Fruit fly (Drosophila melanogaster) whole organism, embryonic: ENCODE data around the gene CG43675.

Experiments used
- ATbp ChIP-seq: fragments of 200-800 bp; sonication (Bioruptor generic); optimal IDR thresholded peaks from 2 replicates; lab custom pipeline; 2017; ENCODE audit warnings: missing biosample characterization, mild to moderate bottlenecking, missing genetic modification characterization, missing genetic modification reagents
- CG10147 ChIP-seq: fragments of 200-800 bp; sonication (Bioruptor generic); optimal IDR thresholded peaks from 2 replicates; lab custom pipeline; 2019; ENCODE audit warnings: missing biosample characterization, mild to moderate bottlenecking, missing genetic modification characterization, moderate library complexity
- CG1024 ChIP-seq: fragments of 200-800 bp; sonication (Bioruptor generic); IDR thresholded peaks from 2 replicates; pipeline ENCODE4 v1.3.6; 2022; ENCODE audit warnings: missing biosample characterization, missing genetic modification characterization
- CG10462 ChIP-seq: fragments of 200-800 bp; sonication (Bioruptor generic); optimal IDR thresholded peaks from 2 replicates; lab custom pipeline; 2016; ENCODE audit warnings: missing biosample characterization, missing genetic modification characterization
- CG11723 ChIP-seq: fragments of 200-800 bp; sonication (Bioruptor generic); optimal IDR thresholded peaks from 2 replicates; lab custom pipeline; 2017; ENCODE audit warnings: missing biosample characterization, mild to moderate bottlenecking, missing genetic modification characterization
- CG13624 ChIP-seq: fragments of 200-800 bp; sonication (Bioruptor generic); optimal IDR thresholded peaks from 2 replicates; lab custom pipeline; 2016; ENCODE audit warnings: missing biosample characterization, missing genetic modification characterization
- CG17385 ChIP-seq: fragments of 200-800 bp; sonication (Bioruptor generic); optimal IDR thresholded peaks from 3 replicates; lab custom pipeline; 2018; ENCODE audit warnings: missing biosample characterization, mild to moderate bottlenecking, missing genetic modification characterization
- CG2712 ChIP-seq: fragments of 200-800 bp; optimal IDR thresholded peaks from 3 replicates; lab custom pipeline; 2019; ENCODE audit warnings: missing biosample characterization, mild to moderate bottlenecking, missing genetic modification characterization, moderate library complexity
- CG3995 ChIP-seq: fragments of 200-800 bp; sonication (Bioruptor generic); optimal IDR thresholded peaks from 3 replicates; lab custom pipeline; 2016; ENCODE audit warnings: missing biosample characterization, missing genetic modification characterization
- CG6654 ChIP-seq: fragments of 200-800 bp; sonication (Bioruptor generic); optimal IDR thresholded peaks from 2 replicates; lab custom pipeline; 2017; ENCODE audit warnings: missing biosample characterization, mild to moderate bottlenecking, missing genetic modification characterization
- CG6689 ChIP-seq: fragments of 200-800 bp; sonication (Bioruptor generic); IDR thresholded peaks from 2 replicates; pipeline ENCODE4 v1.3.6; 2022; ENCODE audit warnings: missing biosample characterization, missing genetic modification characterization
- CG7745 ChIP-seq: fragments of 200-800 bp; sonication (Bioruptor generic); optimal IDR thresholded peaks from 2 replicates; lab custom pipeline; 2018; ENCODE audit warnings: missing biosample characterization, mild to moderate bottlenecking, missing genetic modification characterization, moderate library complexity
- CG8359 ChIP-seq: fragments of 200-800 bp; sonication (Bioruptor generic); optimal IDR thresholded peaks from 2 replicates; lab custom pipeline; 2017; ENCODE audit warnings: missing biosample characterization, mild to moderate bottlenecking, missing genetic modification characterization, borderline replicate concordance
- CG9727 ChIP-seq: fragments of 200-800 bp; sonication (Bioruptor generic); optimal IDR thresholded peaks from 3 replicates; lab custom pipeline; 2017; ENCODE audit warnings: missing biosample characterization, mild to moderate bottlenecking, missing genetic modification characterization
- Chrac-16 ChIP-seq: fragments of 200-800 bp; sonication (Bioruptor generic); optimal IDR thresholded peaks from 3 replicates; lab custom pipeline; 2016; ENCODE audit warnings: missing biosample characterization, missing genetic modification characterization
- CkIIα-i1 ChIP-seq: fragments of 200-800 bp; sonication (Bioruptor generic); IDR thresholded peaks from 2 replicates; pipeline ENCODE4 v1.3.6; 2022; ENCODE audit warnings: missing biosample characterization, missing genetic modification characterization
- D19A ChIP-seq: fragments of 200-800 bp; optimal IDR thresholded peaks from 3 replicates; lab custom pipeline; 2019; ENCODE audit warnings: missing biosample characterization, mild to moderate bottlenecking, missing genetic modification characterization, moderate library complexity
- Dek ChIP-seq: fragments of 200-800 bp; sonication (Bioruptor generic); optimal IDR thresholded peaks from 3 replicates; lab custom pipeline; 2019; ENCODE audit warnings: missing biosample characterization, mild to moderate bottlenecking, missing genetic modification characterization, moderate library complexity
- Dll ChIP-seq: fragments of 200-800 bp; sonication (Bioruptor generic); IDR thresholded peaks from 4 replicates; pipeline ENCODE4 v1.3.6; 2022; ENCODE audit warnings: missing biosample characterization, missing genetic modification characterization; ENCODE audit not compliant: partially characterized antibody
- HHEX ChIP-seq: fragments of 200-800 bp; sonication (Bioruptor generic); optimal IDR thresholded peaks from 3 replicates; lab custom pipeline; 2017; ENCODE audit warnings: missing biosample characterization, mild to moderate bottlenecking, missing genetic modification characterization, missing genetic modification reagents
- Hr3 ChIP-seq: fragments of 200-800 bp; sonication (Bioruptor generic); optimal IDR thresholded peaks from 3 replicates; lab custom pipeline; 2016; ENCODE audit warnings: missing biosample characterization, missing genetic modification characterization
- Hr39 ChIP-seq: fragments of >200 bp; optimal IDR thresholded peaks from 2 replicates; lab custom pipeline; 2017
- Lim3 ChIP-seq: fragments of 200-800 bp; sonication (Bioruptor generic); IDR thresholded peaks from 2 replicates; pipeline ENCODE4 v1.3.6; 2022; ENCODE audit warnings: missing biosample characterization, missing genetic modification characterization
- NFAT ChIP-seq: fragments of 200-800 bp; sonication (Bioruptor generic); IDR thresholded peaks from 2 replicates; pipeline ENCODE4 v1.3.6; 2022; ENCODE audit warnings: missing biosample characterization, missing genetic modification characterization
- NK7.1 ChIP-seq: fragments of 200-800 bp; sonication (Bioruptor generic); optimal IDR thresholded peaks from 3 replicates; lab custom pipeline; 2016; ENCODE audit warnings: missing biosample characterization, missing genetic modification characterization
- Opbp ChIP-seq: fragments of 200-800 bp; sonication (Bioruptor generic); IDR thresholded peaks from 3 replicates; pipeline ENCODE4 v1.3.6; 2022; ENCODE audit warnings: missing biosample characterization, missing genetic modification characterization; ENCODE audit not compliant: partially characterized antibody
- Rfx ChIP-seq: fragments of 200-800 bp; sonication (Bioruptor generic); IDR thresholded peaks from 2 replicates; pipeline ENCODE4 v1.3.6; 2022; ENCODE audit warnings: missing biosample characterization, missing genetic modification characterization
- Ssrp ChIP-seq: fragments of 200-800 bp; sonication (Bioruptor generic); optimal IDR thresholded peaks from 2 replicates; lab custom pipeline; 2018; ENCODE audit warnings: missing biosample characterization, mild to moderate bottlenecking, missing genetic modification characterization, moderate library complexity
- TFAM ChIP-seq: fragments of 200-800 bp; sonication (Bioruptor generic); optimal IDR thresholded peaks from 2 replicates; lab custom pipeline; 2017; ENCODE audit warnings: missing biosample characterization, missing genetic modification characterization, inconsistent platforms
- Trl ChIP-seq, 3 experiments: fragments of >200 bp in 2 of 3; fragments of 200-800 bp in 1 of 3; sonication (Bioruptor generic) in 1 of 3; optimal IDR thresholded peaks; 2 replicates in 1 of 3; 3 replicates in 2 of 3; lab custom pipeline; 2016 to 2017; ENCODE audit warnings: missing biosample characterization in 1 of 3, missing genetic modification characterization in 1 of 3
- dm ChIP-seq: fragments of 200-800 bp; sonication (Bioruptor generic); optimal IDR thresholded peaks from 3 replicates; lab custom pipeline; 2016; ENCODE audit warnings: missing biosample characterization, missing genetic modification characterization
- ems ChIP-seq: fragments of 200-800 bp; sonication (Bioruptor generic); optimal IDR thresholded peaks from 3 replicates; lab custom pipeline; 2016; ENCODE audit warnings: missing biosample characterization, missing genetic modification characterization
- esg ChIP-seq: fragments of 200-800 bp; sonication (Bioruptor generic); conservative IDR thresholded peaks from 2 replicates; pipeline ENCODE4 v1.3.6; 2022; ENCODE audit warnings: missing biosample characterization, missing genetic modification characterization
- ewg ChIP-seq: fragments of 200-800 bp; sonication (Bioruptor generic); optimal IDR thresholded peaks from 3 replicates; lab custom pipeline; 2017; ENCODE audit warnings: mild to moderate bottlenecking, missing biosample characterization, missing genetic modification reagents, missing genetic modification characterization
- fd3F ChIP-seq: fragments of 200-800 bp; sonication (Bioruptor generic); optimal IDR thresholded peaks from 2 replicates; lab custom pipeline; 2018; ENCODE audit warnings: missing biosample characterization, mild to moderate bottlenecking, missing genetic modification characterization, moderate library complexity
- gcm ChIP-seq: fragments of 200-800 bp; sonication (Bioruptor generic); optimal IDR thresholded peaks from 2 replicates; lab custom pipeline; 2019; ENCODE audit warnings: missing biosample characterization, mild to moderate bottlenecking, missing genetic modification characterization, moderate library complexity
- hb ChIP-seq: fragments of 200-800 bp; sonication (Bioruptor generic); IDR thresholded peaks from 3 replicates; pipeline ENCODE4 v1.3.6; 2022; ENCODE audit warnings: missing biosample characterization, missing genetic modification characterization; ENCODE audit not compliant: partially characterized antibody
- inv ChIP-seq: fragments of 200-800 bp; sonication (Bioruptor generic); IDR thresholded peaks from 2 replicates; pipeline ENCODE4 v1.3.6; 2022; ENCODE audit warnings: missing biosample characterization, missing genetic modification characterization; ENCODE audit not compliant: partially characterized antibody
- jing ChIP-seq: fragments of 200-800 bp; sonication (Bioruptor generic); optimal IDR thresholded peaks from 2 replicates; lab custom pipeline; 2018; ENCODE audit warnings: missing biosample characterization, mild to moderate bottlenecking, missing genetic modification characterization
- kah ChIP-seq: fragments of 200-800 bp; sonication (Bioruptor generic); optimal IDR thresholded peaks from 2 replicates; lab custom pipeline; 2018; ENCODE audit warnings: missing biosample characterization, mild to moderate bottlenecking, missing genetic modification characterization
- mam ChIP-seq: fragments of 200-800 bp; sonication (Bioruptor generic); optimal IDR thresholded peaks from 3 replicates; lab custom pipeline; 2016; ENCODE audit warnings: missing biosample characterization, missing genetic modification characterization
- nerfin-1 ChIP-seq: fragments of 200-800 bp; sonication (Bioruptor generic); optimal IDR thresholded peaks from 3 replicates; lab custom pipeline; 2019; ENCODE audit warnings: missing biosample characterization, mild to moderate bottlenecking, missing genetic modification characterization, moderate library complexity
- prd ChIP-seq, 3 experiments: fragments of >200 bp in 2 of 3; fragments of 200-800 bp in 1 of 3; sonication (Bioruptor generic) in 1 of 3; optimal IDR thresholded peaks in 2 of 3; IDR thresholded peaks in 1 of 3; 2 replicates in 2 of 3; 3 replicates in 1 of 3; pipeline versions ENCODE4 v1.3.6 to Lab custom; 2017 to 2022; ENCODE audit warnings: missing biosample characterization in 1 of 3, missing genetic modification characterization in 1 of 3
- schlank ChIP-seq: fragments of 200-800 bp; sonication (Bioruptor generic); optimal IDR thresholded peaks from 2 replicates; lab custom pipeline; 2018; ENCODE audit warnings: missing biosample characterization, mild to moderate bottlenecking, missing genetic modification characterization
- sqz ChIP-seq: fragments of 200-800 bp; sonication (Bioruptor generic); optimal IDR thresholded peaks from 3 replicates; lab custom pipeline; 2018; ENCODE audit warnings: missing biosample characterization, mild to moderate bottlenecking, missing genetic modification characterization
- trh ChIP-seq: fragments of 200-800 bp; sonication (Bioruptor generic); optimal IDR thresholded peaks from 2 replicates; lab custom pipeline; 2016; ENCODE audit warnings: missing biosample characterization, missing genetic modification characterization
- zfh1 ChIP-seq: fragments of 200-800 bp; sonication (Bioruptor generic); IDR thresholded peaks from 3 replicates; pipeline ENCODE4 v1.3.6; 2022; ENCODE audit warnings: missing biosample characterization, missing genetic modification characterization

Gene CG43675

DNA sequence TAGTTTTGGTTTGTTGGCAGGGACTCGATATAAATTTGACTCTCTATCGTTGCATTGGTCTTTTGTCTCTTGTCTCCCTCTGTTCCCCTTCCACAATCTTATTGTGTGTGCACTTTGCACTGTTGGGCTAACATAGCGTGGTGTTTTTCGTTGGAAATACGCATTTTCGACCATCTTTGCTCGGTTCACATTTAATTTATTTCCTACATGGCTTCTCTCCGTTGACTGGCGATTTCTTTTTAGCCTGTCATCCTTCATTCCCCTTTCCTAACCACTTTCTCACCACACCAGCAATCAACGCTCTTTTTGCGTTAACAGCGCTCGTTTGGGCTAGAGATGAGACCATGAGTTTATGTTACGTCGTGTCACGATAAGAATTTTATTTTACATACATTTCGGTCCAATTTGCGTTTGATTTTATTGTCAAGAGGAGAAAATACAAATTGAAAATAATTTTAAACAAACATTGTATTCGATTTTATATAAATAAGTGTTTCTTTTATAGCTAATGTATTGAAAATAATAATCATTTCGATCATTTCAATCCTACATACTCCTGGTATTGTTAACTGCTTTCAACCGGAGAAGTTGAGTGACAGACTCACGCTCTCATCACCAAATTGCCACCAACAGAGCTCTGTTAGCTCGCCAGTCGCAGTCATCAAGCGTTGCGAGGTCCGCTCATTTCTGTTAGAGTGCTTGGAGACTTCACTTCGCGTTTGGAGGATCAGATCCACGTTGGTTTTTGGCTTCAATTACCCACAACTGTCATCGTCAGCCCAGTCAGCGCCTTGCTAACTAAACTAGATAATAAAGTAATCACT, 13.9 kb upstream of the CG43675 start (continued):
- TF ChIP-seq CG13624 (GFP tag; lab: Kevin White, UChicago) = no peak
- peak; percentile 53 for TF ChIP-seq ATbp
- TF ChIP-seq sqz (GFP tag; lab: Kevin White, UChicago) = peak; percentile 75
- TF ChIP-seq kah = peak; percentile 37
- peak; percentile 70 for TF ChIP-seq mam (GFP tag; lab: Kevin White, UChicago)
- no peak for TF ChIP-seq CG6654 (GFP tag; lab: Kevin White, UChicago)
- TF ChIP-seq TFAM (GFP tag; lab: Kevin White, UChicago) = peak; percentile 35
- peak; percentile 88 for TF ChIP-seq inv (GFP tag; lab: Robert Waterston, UW)
- TF ChIP-seq ems (GFP tag; lab: Kevin White, UChicago) = peak; percentile 63
- TF ChIP-seq Ssrp (tag; lab: Kevin White, UChicago) = peak; percentile 57
- TF ChIP-seq HHEX (GFP tag; lab: Kevin White, UChicago) = peak; percentile 73
- peak; percentile 64 for TF ChIP-seq CG6689 (GFP tag; lab: Robert Waterston, UW)
- TF ChIP-seq CG10147 (GFP tag; lab: Kevin White, UChicago) = peak; percentile 89
- TF ChIP-seq prd (optimal IDR thresholded peaks at IDR 0.05; lab: Kevin White, UChicago) = no peak
- peak; percentile 75 for TF ChIP-seq prd (GFP tag; IDR thresholded peaks at IDR 0.05; lab: Robert Waterston, UW)
- peak; percentile 60 for TF ChIP-seq schlank (tag; lab: Kevin White, UChicago)
- peak; percentile 19 for TF ChIP-seq ewg
- TF ChIP-seq CG2712 (tag; lab: Kevin White, UChicago) = peak; percentile 85
- peak; percentile 13 for TF ChIP-seq dm (GFP tag; lab: Kevin White, UChicago)
- peak; percentile 75 for TF ChIP-seq nerfin-1 (tag; lab: Kevin White, UChicago)
- TF ChIP-seq D19A (tag; lab: Kevin White, UChicago) = peak; percentile 68
- TF ChIP-seq Rfx (GFP tag; lab: Robert Waterston, UW) = peak; percentile 87
- TF ChIP-seq Chrac-16 = peak; percentile 73
- peak; percentile 64 for TF ChIP-seq CG8359 (GFP tag; lab: Kevin White, UChicago)
- peak; percentile 81 for TF ChIP-seq gcm (GFP tag; lab: Kevin White, UChicago)
- TF ChIP-seq trh (GFP tag; lab: Kevin White, UChicago) = peak; percentile 0
- TF ChIP-seq esg (GFP tag; lab: Robert Waterston, UW) = peak; percentile 33
- TF ChIP-seq CkIIα-i1 (GFP tag; lab: Robert Waterston, UW) = no peak
- TF ChIP-seq NK7.1 (GFP tag; lab: Kevin White, UChicago) = peak; percentile 10
- peak; percentile 63 for TF ChIP-seq Hr3 (GFP tag; lab: Kevin White, UChicago)
- no peak for TF ChIP-seq CG10462 (GFP tag; lab: Kevin White, UChicago)
- peak; percentile 67 for TF ChIP-seq Dek (tag; lab: Kevin White, UChicago)
- peak; percentile 55 for TF ChIP-seq fd3F (GFP tag; lab: Kevin White, UChicago)
- no peak for TF ChIP-seq Hr39 (lab: Kevin White, UChicago)
- peak; percentile 79 for TF ChIP-seq CG9727 (GFP tag; lab: Kevin White, UChicago)
- TF ChIP-seq CG1024 (GFP tag; lab: Robert Waterston, UW) = no peak
- TF ChIP-seq hb (GFP tag; lab: Robert Waterston, UW) = peak; percentile 82; the same call in 1 of the 3 replicates
- peak; percentile 80 for TF ChIP-seq NFAT (GFP tag; lab: Robert Waterston, UW)
- no peak for TF ChIP-seq jing (GFP tag; lab: Kevin White, UChicago)
- no peak for TF ChIP-seq Lim3
- TF ChIP-seq Trl (optimal IDR thresholded peaks at IDR 0.05; lab: Kevin White, UChicago) = peak; percentile 4 to 69
- peak; percentile 32 for TF ChIP-seq Trl (GFP tag; optimal IDR thresholded peaks at IDR 0.05; lab: Kevin White, UChicago)
- no peak for TF ChIP-seq CG7745 (tag; lab: Kevin White, UChicago)
- TF ChIP-seq Opbp (GFP tag; lab: Robert Waterston, UW) = peak; percentile 67; the same call in 2 of the 3 replicates
- peak; percentile 74 for TF ChIP-seq CG17385
- peak; percentile 47 for TF ChIP-seq CG3995 (GFP tag; lab: Kevin White, UChicago)
- TF ChIP-seq Dll = peak; percentile 97
- TF ChIP-seq CG11723 (GFP tag; lab: Kevin White, UChicago) = peak; percentile 71
- peak; percentile 65; the same call in 2 of the 3 replicates for TF ChIP-seq zfh1
